Fruit fly (Drosophila melanogaster): Measurements from ENCODE around the gene CG33912.

The CG33912 gene

dm6 chr3L:20711397-20711796, 44.1 kb downstream of the CG33912 start (continued):
- TF ChIP-seq Hr3 (GFP tag; optimal IDR thresholded peaks at IDR 0.05) (peak; percentile 48), ara (GFP tag; IDR thresholded peaks at IDR 0.05) (peak; percentile 61; the same call in 1 of the 2 replicates), CG3281 (GFP tag; optimal IDR thresholded peaks at IDR 0.05) (peak; percentile 58), ac (GFP tag; optimal IDR thresholded peaks at IDR 0.05) (peak; percentile 32), CG12769 (tag; optimal IDR thresholded peaks at IDR 0.05) (peak; percentile 39), Ets65A (GFP tag) (peak; percentile 91), CG2199 (GFP tag; IDR thresholded peaks at IDR 0.05) (peak; percentile 95), grau (tag; optimal IDR thresholded peaks at IDR 0.05) (peak; percentile 60), CG15514 (GFP tag; optimal IDR thresholded peaks at IDR 0.05) (peak; percentile 62), sug (tag; optimal IDR thresholded peaks at IDR 0.05) (peak; percentile 66), Dek (tag; optimal IDR thresholded peaks at IDR 0.05) (peak; percentile 63), Bteb2 (GFP tag; optimal IDR thresholded peaks at IDR 0.05) (peak; percentile 48), mld (GFP tag; IDR thresholded peaks at IDR 0.05; ENCODE audit: partially characterized antibody) (no peak), mirr (GFP tag; optimal IDR thresholded peaks at IDR 0.05) (peak; percentile 2), CG6272 (GFP tag; IDR thresholded peaks at IDR 0.05) (peak; percentile 23; the same call in 1 of the 2 replicates), CG9876 (GFP tag; optimal IDR thresholded peaks at IDR 0.05) (peak; percentile 24), CG12659 (GFP tag; optimal IDR thresholded peaks at IDR 0.05) (peak; percentile 66), en (GFP tag; optimal IDR thresholded peaks at IDR 0.05) (peak; percentile 57), CG11085 (GFP tag; IDR thresholded peaks at IDR 0.05) (peak; percentile 59), CG11247 (GFP tag; IDR thresholded peaks at IDR 0.05) (peak; percentile 77), CG14667 (GFP tag; IDR thresholded peaks at IDR 0.05) (no peak), NFAT (GFP tag; IDR thresholded peaks at IDR 0.05) (peak; percentile 54; the same call in 1 of the 2 replicates), cg (GFP tag; optimal IDR thresholded peaks at IDR 0.05) (no peak), sd (tag; optimal IDR thresholded peaks at IDR 0.05) (no peak), tgo (GFP tag; IDR thresholded peaks at IDR 0.05) (peak; percentile 61), CG8388 (GFP tag; optimal IDR thresholded peaks at IDR 0.05) (peak; percentile 20), CG2202 (tag; optimal IDR thresholded peaks at IDR 0.05) (peak; percentile 49), CG10431 (GFP tag; optimal IDR thresholded peaks at IDR 0.05) (peak; percentile 26), Blimp-1 (GFP tag; optimal IDR thresholded peaks at IDR 0.05) (peak; percentile 49), unpg (GFP tag; optimal IDR thresholded peaks at IDR 0.05) (peak; percentile 64), tll (GFP tag; optimal IDR thresholded peaks at IDR 0.05) (no peak), CG6683 (GFP tag; optimal IDR thresholded peaks at IDR 0.05) (no peak), CG18011 (GFP tag; optimal IDR thresholded peaks at IDR 0.05) (peak; percentile 6), CG7928 (GFP tag; optimal IDR thresholded peaks at IDR 0.05) (peak; percentile 0), CG8089 (GFP tag; optimal IDR thresholded peaks at IDR 0.05) (peak; percentile 62), Hr39 (optimal IDR thresholded peaks at IDR 0.05) (no peak), CG6175 (GFP tag; IDR thresholded peaks at IDR 0.05) (no peak), E2f2 (GFP tag; IDR thresholded peaks at IDR 0.05) (no peak), stwl (tag; optimal IDR thresholded peaks at IDR 0.05) (peak; percentile 50), ato (GFP tag; IDR thresholded peaks at IDR 0.05; ENCODE audit: partially characterized antibody) (no peak), Myb (GFP tag; optimal IDR thresholded peaks at IDR 0.05) (peak; percentile 20), hth (optimal IDR thresholded peaks at IDR 0.05) (no peak), CG14014 (GFP tag; IDR thresholded peaks at IDR 0.05) (peak; percentile 74), Lhr (GFP tag; optimal IDR thresholded peaks at IDR 0.05) (peak; percentile 76), CG6813 (GFP tag; optimal IDR thresholded peaks at IDR 0.05) (peak; percentile 6), tio (GFP tag; optimal IDR thresholded peaks at IDR 0.05) (peak; percentile 26), fd3F (GFP tag; optimal IDR thresholded peaks at IDR 0.05) (peak; percentile 30), caup (GFP tag; optimal IDR thresholded peaks at IDR 0.05; ENCODE audit: severe bottlenecking) (peak; percentile 77), CG2875 (GFP tag; optimal IDR thresholded peaks at IDR 0.05) (peak; percentile 62), ewg (GFP tag; optimal IDR thresholded peaks at IDR 0.05) (peak; percentile 66)

All from whole organism, embryonic.